Worm (Caenorhabditis elegans) whole organism, L1 larva: ENCODE measurements around the gene F09A5.3.

ENCODE experiments used
- fkh-10 ChIP-seq: sonication (generic microtip); optimal IDR thresholded peaks from 2 replicates; lab custom pipeline; 2017; ENCODE audit warnings: missing biosample characterization, missing genetic modification reagents, missing genetic modification characterization
- irx-1 ChIP-seq: sonication (generic microtip); optimal IDR thresholded peaks from 2 replicates; lab custom pipeline; 2016; ENCODE audit warnings: missing genetic modification characterization, missing compliant biosample characterization
- nhr-76 ChIP-seq: sonication (generic microtip); optimal IDR thresholded peaks from 2 replicates; lab custom pipeline; 2017; ENCODE audit warnings: missing biosample characterization, missing genetic modification characterization
- nhr-77 ChIP-seq: fragments of 150-350 bp; optimal IDR thresholded peaks from 2 replicates; lab custom pipeline; 2014; ENCODE audit warnings: missing biosample characterization, missing genetic modification characterization
- snpc-4 ChIP-seq: fragments of 150-350 bp; optimal IDR thresholded peaks from 2 replicates; lab custom pipeline; 2014; ENCODE audit warnings: missing biosample characterization, missing genetic modification characterization

- TF ChIP-seq snpc-4 (tag; lab: Kevin White, UChicago), result no peak
- no peak for TF ChIP-seq nhr-77 (tag; lab: Kevin White, UChicago)
- TF ChIP-seq irx-1 (tag; lab: Kevin White, UChicago), result no peak
- TF ChIP-seq fkh-10, result no peak
- no peak for TF ChIP-seq nhr-76
Observed at ce11 chrX:13134807-13135206, 6.6 kb upstream of the F09A5.3 start, which contains the start of gene F09A5.2.
